Worm (Caenorhabditis elegans) whole organism, midembryonic: ENCODE measurements around the gene T07F8.1.

Experiments
- T22C8.4 ChIP-seq: fragments of 200-800 bp; sonication (Bioruptor generic); IDR thresholded peaks from 2 replicates; pipeline ENCODE4 v1.3.6; 2022; ENCODE audit warnings: missing genetic modification characterization, missing compliant biosample characterization
- cog-1 ChIP-seq: sonication (generic microtip); optimal IDR thresholded peaks from 2 replicates; lab custom pipeline; 2016; ENCODE audit warnings: missing genetic modification characterization, missing compliant biosample characterization
- flt-1 ChIP-seq: fragments of 200-800 bp; sonication (Bioruptor generic); IDR thresholded peaks from 2 replicates; pipeline ENCODE4 v1.3.6; 2022; ENCODE audit warnings: missing genetic modification characterization, missing compliant biosample characterization
- klf-2 ChIP-seq: fragments of 200-800 bp; sonication (Bioruptor generic); conservative IDR thresholded peaks from 2 replicates; pipeline ENCODE4 v1.3.6; 2022; ENCODE audit warnings: missing genetic modification reagents, missing genetic modification characterization, missing compliant biosample characterization
- med-1 ChIP-seq: sonication (generic microtip); optimal IDR thresholded peaks from 2 replicates; lab custom pipeline; 2017; ENCODE audit warnings: missing genetic modification characterization, mild to moderate bottlenecking, missing compliant biosample characterization, antibody characterized with exemption, missing genetic modification reagents; ENCODE audit not compliant: insufficient read depth
- ref-1 ChIP-seq: fragments of 200-800 bp; sonication (Bioruptor generic); conservative IDR thresholded peaks from 2 replicates; pipeline ENCODE4 v1.3.6; 2022; ENCODE audit warnings: missing genetic modification reagents, missing genetic modification characterization, missing compliant biosample characterization
- tab-1 ChIP-seq: fragments of 200-800 bp; sonication (Bioruptor generic); IDR thresholded peaks from 2 replicates; pipeline ENCODE4 v1.3.6; 2022; ENCODE audit warnings: missing genetic modification characterization, missing compliant biosample characterization
- ztf-23 ChIP-seq: fragments of 200-800 bp; sonication (Bioruptor generic); IDR thresholded peaks from 2 replicates; pipeline ENCODE4 v1.3.6; 2022; ENCODE audit warnings: missing genetic modification reagents, missing genetic modification characterization, missing compliant biosample characterization
- ztf-29 ChIP-seq: fragments of 200-800 bp; sonication (Bioruptor generic); IDR thresholded peaks from 2 replicates; pipeline ENCODE4 v1.3.6; 2022; ENCODE audit warnings: missing genetic modification reagents, missing genetic modification characterization, missing compliant biosample characterization

T07F8.1 gene

DNA sequence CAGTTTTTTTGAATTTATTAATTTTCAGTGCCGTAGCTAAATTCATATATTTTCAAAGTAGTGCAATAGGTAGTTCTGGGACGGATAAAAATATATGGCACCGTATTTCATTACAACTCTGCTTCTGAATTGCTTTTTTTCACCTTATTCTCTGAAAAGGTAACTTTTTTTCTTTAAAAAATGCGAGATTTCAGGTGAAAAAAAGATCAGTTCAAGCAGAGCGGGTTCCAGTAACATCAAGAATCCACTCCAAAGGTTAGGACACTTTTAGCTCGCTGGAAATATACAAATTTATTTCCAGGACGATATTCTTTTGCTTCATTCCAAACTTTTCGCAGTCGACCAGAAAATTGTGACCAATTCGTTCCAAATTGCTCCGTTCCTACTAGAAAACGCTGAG, at the start of gene T07F8.1:
Gene T07F8.1 (plus strand): TSS at position 301 of the 400 bp plus-strand sequence.
- no peak for TF ChIP-seq klf-2 (GFP tag; lab: Robert Waterston, UW)
- no peak for TF ChIP-seq flt-1 (GFP tag; lab: Robert Waterston, UW)
- no peak for TF ChIP-seq tab-1
- TF ChIP-seq T22C8.4 (GFP tag; lab: Robert Waterston, UW), result no peak
- no peak for TF ChIP-seq ztf-23
- no peak for TF ChIP-seq med-1 (GFP tag; lab: Kevin White, UChicago)
- no peak for TF ChIP-seq cog-1 (tag; lab: Kevin White, UChicago)
- TF ChIP-seq ztf-29, result no peak
- no peak for TF ChIP-seq ref-1 (GFP tag; lab: Robert Waterston, UW)

DNA sequence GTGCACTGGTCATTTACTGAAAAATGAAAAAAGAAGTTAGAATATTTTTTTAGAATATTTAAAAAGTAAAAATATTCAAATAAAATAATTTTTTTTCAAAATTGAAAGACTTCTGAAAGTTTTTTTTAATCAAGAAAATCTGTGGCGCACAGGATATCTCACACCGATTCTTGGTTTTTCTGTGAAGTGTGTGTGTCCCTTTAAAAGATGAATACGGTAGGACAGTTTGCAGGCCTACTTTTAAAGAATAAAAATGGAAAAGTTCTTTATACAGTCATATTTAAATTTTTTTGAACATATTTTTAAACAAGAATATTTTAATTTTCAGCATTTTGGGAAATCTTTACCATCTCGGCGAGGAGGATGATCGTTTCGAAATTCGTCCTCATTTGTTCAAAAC, 49.6 kb upstream of the T07F8.1 start, which contains the start of gene mct-5:
Gene mct-5 (minus strand): TSS at position 16 of the 400 bp plus-strand sequence.
- TF ChIP-seq tab-1 (no peak), T22C8.4 (GFP tag; lab: Robert Waterston, UW) (no peak), ztf-23 (no peak), cog-1 (tag; lab: Kevin White, UChicago) (no peak), ref-1 (GFP tag; lab: Robert Waterston, UW) (no peak), med-1 (GFP tag; lab: Kevin White, UChicago) (no peak), ztf-29 (no peak), klf-2 (GFP tag; lab: Robert Waterston, UW) (no peak), flt-1 (GFP tag; lab: Robert Waterston, UW) (no peak)

DNA sequence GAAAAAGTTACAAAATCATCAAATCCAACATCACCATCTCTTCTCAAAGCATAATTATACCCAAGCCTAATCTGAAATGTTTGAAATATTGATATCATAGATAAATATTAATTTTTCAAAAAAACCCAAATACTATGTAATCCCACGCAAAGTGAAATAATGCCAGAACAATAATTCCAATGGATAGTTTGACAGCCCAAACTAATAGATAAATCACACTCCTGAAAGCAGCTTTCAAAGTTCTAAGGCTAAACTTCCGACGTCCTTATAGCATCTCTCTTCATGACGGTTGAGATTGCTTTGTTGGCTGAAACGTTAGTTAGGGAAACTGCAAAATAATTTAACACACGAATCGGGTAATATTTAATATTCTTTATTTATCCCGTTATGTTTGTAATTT, 49.0 kb upstream of the T07F8.1 start:
- TF ChIP-seq cog-1 (tag; lab: Kevin White, UChicago), result no peak
- TF ChIP-seq klf-2 (GFP tag; lab: Robert Waterston, UW), result no peak
- TF ChIP-seq ztf-23, result no peak
- no peak for TF ChIP-seq med-1 (GFP tag; lab: Kevin White, UChicago)
- no peak for TF ChIP-seq tab-1
- TF ChIP-seq flt-1 (GFP tag; lab: Robert Waterston, UW), result no peak
- TF ChIP-seq T22C8.4 (GFP tag; lab: Robert Waterston, UW), result no peak
- TF ChIP-seq ref-1 (GFP tag; lab: Robert Waterston, UW), result no peak
- TF ChIP-seq ztf-29, result no peak

ce11 chrII:7100838-7101237, 47.4 kb upstream of the T07F8.1 start, which contains the start of gene mmaa-1:
TSS of gene mmaa-1 (minus strand) at chrII:7101165.
- TF ChIP-seq flt-1 (GFP tag; lab: Robert Waterston, UW) (no peak), klf-2 (GFP tag; lab: Robert Waterston, UW) (no peak), cog-1 (tag; lab: Kevin White, UChicago) (no peak), med-1 (GFP tag; lab: Kevin White, UChicago) (no peak), ztf-23 (no peak), tab-1 (no peak), ref-1 (GFP tag; lab: Robert Waterston, UW) (no peak), ztf-29 (no peak), T22C8.4 (GFP tag; lab: Robert Waterston, UW) (no peak)

DNA sequence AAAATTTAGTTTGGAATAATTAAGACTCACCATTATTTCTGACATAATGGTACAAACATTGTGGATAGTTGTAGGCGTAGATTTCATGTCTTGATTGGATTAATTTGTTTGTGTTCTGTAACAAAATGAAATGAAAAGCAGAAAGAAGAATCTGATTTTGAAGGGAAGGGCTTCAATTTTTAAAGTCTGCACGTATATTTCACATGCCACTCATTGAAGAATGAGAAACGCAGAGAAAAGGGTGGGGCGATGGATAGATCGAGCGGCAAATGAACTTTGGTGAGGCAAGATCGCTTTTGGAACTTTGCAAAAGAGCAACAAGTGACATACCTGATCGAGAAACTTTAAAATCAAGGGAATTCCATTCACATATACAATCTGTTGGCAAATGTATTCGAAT, 45.9 kb upstream of the T07F8.1 start:
- TF ChIP-seq flt-1 (GFP tag; lab: Robert Waterston, UW) (no peak), tab-1 (no peak), ztf-23 (no peak), cog-1 (tag; lab: Kevin White, UChicago) (no peak), ztf-29 (no peak), ref-1 (GFP tag; lab: Robert Waterston, UW) (no peak), T22C8.4 (GFP tag; lab: Robert Waterston, UW) (no peak), med-1 (GFP tag; lab: Kevin White, UChicago) (no peak), klf-2 (GFP tag; lab: Robert Waterston, UW) (no peak)

ce11 chrII:7103111-7103510, 45.1 kb upstream of the T07F8.1 start:
- TF ChIP-seq flt-1 (GFP tag; lab: Robert Waterston, UW), result no peak
- no peak for TF ChIP-seq klf-2 (GFP tag; lab: Robert Waterston, UW)
- no peak for TF ChIP-seq ztf-29
- no peak for TF ChIP-seq med-1 (GFP tag; lab: Kevin White, UChicago)
- TF ChIP-seq cog-1 (tag; lab: Kevin White, UChicago), result no peak
- TF ChIP-seq tab-1, result no peak
- no peak for TF ChIP-seq ref-1 (GFP tag; lab: Robert Waterston, UW)
- no peak for TF ChIP-seq ztf-23
- no peak for TF ChIP-seq T22C8.4 (GFP tag; lab: Robert Waterston, UW)

DNA sequence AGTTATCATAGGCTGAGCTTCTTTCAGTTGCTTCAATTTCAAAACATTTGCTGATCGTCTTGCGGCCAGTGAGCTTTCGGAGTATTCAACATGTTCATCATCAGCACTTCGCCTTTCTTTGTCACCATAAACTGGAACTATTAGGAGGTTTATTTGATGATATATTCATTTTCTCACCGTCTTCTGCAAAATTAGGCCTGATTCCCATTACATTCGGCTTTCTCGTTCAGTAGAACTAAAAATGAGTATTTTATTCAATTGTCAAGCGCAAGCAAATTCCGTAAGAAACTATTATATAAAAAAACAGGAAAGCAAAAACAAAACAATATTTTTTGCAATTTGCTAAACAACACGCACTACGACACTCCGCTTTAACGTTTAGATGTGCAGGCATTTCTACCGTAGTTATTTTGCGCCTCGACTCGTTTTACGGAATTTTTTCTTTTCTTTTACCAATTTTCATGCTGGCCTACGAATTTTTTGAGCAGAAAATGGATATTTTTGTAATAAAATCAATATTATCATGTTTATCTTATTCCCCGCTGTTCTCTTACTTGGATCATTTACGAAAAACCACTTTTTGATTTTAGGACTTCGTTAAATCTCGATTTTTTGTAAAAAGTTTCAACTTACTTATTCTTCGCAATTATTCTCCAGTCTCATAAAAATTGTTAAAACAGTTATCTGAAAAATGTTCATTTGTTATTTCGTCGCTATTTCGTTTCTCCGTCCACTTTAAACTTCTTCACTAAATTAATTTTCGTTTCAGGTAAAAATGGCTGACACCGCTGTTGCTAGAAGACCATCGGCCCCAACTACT, 43.2 kb upstream of the T07F8.1 start, which contains the start of the genes farl-11 and rpl-33:
Gene farl-11 (minus strand): TSS at position 242 of the 820 bp plus-strand sequence.
Gene rpl-33 (plus strand): TSS at position 770 of the 820 bp plus-strand sequence.
- TF ChIP-seq T22C8.4 (GFP tag; lab: Robert Waterston, UW) (no peak), tab-1 (no peak), klf-2 (GFP tag; lab: Robert Waterston, UW) (no peak), ztf-29 (no peak), cog-1 (tag; lab: Kevin White, UChicago) (no peak), ztf-23 (peak; percentile 57; the same call in 1 of the 2 replicates), flt-1 (GFP tag; lab: Robert Waterston, UW) (0 out of 2 replicates have a peak, but pooled peaks have one; percentile 32), ref-1 (GFP tag; lab: Robert Waterston, UW) (no peak), med-1 (GFP tag; lab: Kevin White, UChicago) (no peak)

- no peak for TF ChIP-seq cog-1 (tag; lab: Kevin White, UChicago)
- no peak for TF ChIP-seq med-1 (GFP tag; lab: Kevin White, UChicago)
- no peak for TF ChIP-seq ztf-23
- no peak for TF ChIP-seq T22C8.4 (GFP tag; lab: Robert Waterston, UW)
These were observed 41.9 kb upstream of the T07F8.1 start for ce11 chrII:7106313-7106712.

DNA sequence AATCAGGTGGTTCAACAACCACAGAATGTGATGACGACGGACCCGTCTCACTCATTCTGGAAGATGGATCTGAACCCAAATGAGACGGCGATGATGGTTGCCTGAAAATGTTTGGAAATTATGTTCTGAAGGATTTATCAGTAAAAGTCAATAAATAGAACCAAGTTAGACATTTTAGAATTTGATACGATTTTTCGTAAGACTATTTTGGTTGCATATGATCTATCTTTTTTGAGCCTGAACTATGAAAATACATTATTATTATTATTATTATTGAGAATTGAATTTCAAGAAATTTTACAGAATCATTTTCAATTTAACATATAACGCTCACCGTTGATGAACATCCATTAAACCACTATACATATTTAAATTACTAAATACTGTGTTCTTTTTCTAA, 38.2 kb upstream of the T07F8.1 start, which contains the start of gene F10E7.9:
Gene F10E7.9 (minus strand): TSS at position 101 of the 400 bp plus-strand sequence.
- no peak for TF ChIP-seq tab-1
- TF ChIP-seq ztf-29, result no peak
- TF ChIP-seq ztf-23, result no peak
